Worm (Caenorhabditis elegans): Measurements from ENCODE around the gene rab-37.

Gene rab-37

DNA sequence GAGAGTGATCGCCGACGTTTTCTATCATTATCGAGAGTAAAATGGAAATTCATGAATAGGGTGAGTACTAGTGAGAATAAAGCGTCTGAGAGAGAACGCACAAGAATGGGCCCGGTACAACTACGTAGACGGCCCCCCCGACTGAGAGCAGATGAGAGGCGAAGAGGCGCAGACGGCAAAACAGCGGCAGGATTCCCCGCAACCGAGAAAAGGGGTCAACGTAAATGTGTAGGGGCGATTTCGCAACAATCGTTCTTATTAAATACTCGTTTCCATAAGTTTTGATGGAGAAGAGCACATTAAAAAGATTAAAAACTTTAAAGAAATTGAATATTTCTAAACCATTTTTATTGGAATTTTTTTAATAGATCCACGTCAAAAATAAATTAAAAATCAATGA, 21.0 kb downstream of the rab-37 start:
- TF ChIP-seq nhr-6 (tag; optimal IDR thresholded peaks at IDR 0.05) (no peak), rbr-2 (tag; optimal IDR thresholded peaks at IDR 0.05) (peak; percentile 22), hmg-1.1 (GFP tag; IDR thresholded peaks at IDR 0.05) (peak; percentile 52), daf-16 (GFP tag; optimal IDR thresholded peaks at IDR 0.05) (no peak), daf-16 (tag; optimal IDR thresholded peaks at IDR 0.05) (peak; percentile 7), lsy-2 (tag; optimal IDR thresholded peaks at IDR 0.05) (peak in 1 of 2 experiments; percentile 14), mes-2 (tag; optimal IDR thresholded peaks at IDR 0.05; ENCODE audit: poor library complexity, severe bottlenecking) (peak; percentile 6), set-16 (GFP tag; IDR thresholded peaks at IDR 0.05) (peak; percentile 45), hlh-11 (tag; optimal IDR thresholded peaks at IDR 0.05) (peak; percentile 33), mxl-3 (GFP tag; optimal IDR thresholded peaks at IDR 0.05) (no peak), snpc-4 (tag; optimal IDR thresholded peaks at IDR 0.05) (no peak), ceh-32 (tag; optimal IDR thresholded peaks at IDR 0.05; ENCODE audit: poor library complexity) (no peak)

DNA sequence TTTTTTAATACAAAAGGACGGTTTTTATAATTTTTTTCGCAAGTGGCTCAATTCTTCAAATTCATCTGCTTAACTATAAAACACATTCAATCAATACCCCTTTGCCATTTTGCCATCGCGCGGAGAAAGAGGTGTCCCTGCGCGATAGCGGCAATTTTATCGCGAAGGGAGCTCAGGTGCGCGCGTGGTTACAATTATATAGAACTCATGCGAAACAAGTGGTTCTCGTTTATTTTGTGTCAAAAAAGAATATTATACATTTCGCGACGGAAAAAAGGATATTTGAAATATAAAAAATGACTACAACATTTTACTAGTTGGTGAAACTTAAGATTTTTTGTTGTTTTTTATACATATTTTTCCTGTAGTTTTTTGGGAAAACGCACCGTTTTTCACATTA, 26.5 kb downstream of the rab-37 start:
- peak; percentile 100 for TF ChIP-seq mes-2 (tag; optimal IDR thresholded peaks at IDR 0.05; ENCODE audit: poor library complexity, severe bottlenecking)
- TF ChIP-seq ceh-82 (tag; optimal IDR thresholded peaks at IDR 0.05): peak; percentile 78
- peak; percentile 93 for TF ChIP-seq F44E2.7 (GFP tag; IDR thresholded peaks at IDR 0.05)
- TF ChIP-seq lin-29 (GFP tag; IDR thresholded peaks at IDR 0.05): peak; percentile 99
- peak; percentile 97 for TF ChIP-seq F10B5.3 (tag; optimal IDR thresholded peaks at IDR 0.05)
- peak; percentile 98 for TF ChIP-seq spr-1 (tag; optimal IDR thresholded peaks at IDR 0.05)
- TF ChIP-seq spr-3 (GFP tag; optimal IDR thresholded peaks at IDR 0.05): peak; percentile 98
- TF ChIP-seq lin-1 (GFP tag; IDR thresholded peaks at IDR 0.05): peak; percentile 97
- peak; percentile 97 for TF ChIP-seq nhr-48 (tag; optimal IDR thresholded peaks at IDR 0.05)
- TF ChIP-seq snpc-1.2 (GFP tag; IDR thresholded peaks at IDR 0.05): peak; percentile 62; the same call in 1 of the 2 replicates
- peak; percentile 99 for TF ChIP-seq vab-7 (GFP tag; IDR thresholded peaks at IDR 0.05)
- TF ChIP-seq nhr-42 (GFP tag; IDR thresholded peaks at IDR 0.05): peak; percentile 100
- peak; percentile 88 for TF ChIP-seq nhr-41 (GFP tag; IDR thresholded peaks at IDR 0.05)
- peak; percentile 98 for TF ChIP-seq nhr-6 (tag; optimal IDR thresholded peaks at IDR 0.05)
- peak; percentile 94 for TF ChIP-seq Y105C5A.15 (GFP tag; IDR thresholded peaks at IDR 0.05)
- TF ChIP-seq attf-4 (tag; optimal IDR thresholded peaks at IDR 0.05): no peak
- peak; percentile 44 for TF ChIP-seq lin-15B (tag; optimal IDR thresholded peaks at IDR 0.05)
- TF ChIP-seq fos-1 (tag; optimal IDR thresholded peaks at IDR 0.05): peak; percentile 99
- TF ChIP-seq aly-2 (tag; optimal IDR thresholded peaks at IDR 0.05): no peak
- TF ChIP-seq saeg-2 (GFP tag; IDR thresholded peaks at IDR 0.05): peak; percentile 99
- TF ChIP-seq lin-39 (tag; optimal IDR thresholded peaks at IDR 0.05): peak; percentile 87
- no peak for TF ChIP-seq daf-12 (tag; optimal IDR thresholded peaks at IDR 0.05)
- TF ChIP-seq php-3 (GFP tag; IDR thresholded peaks at IDR 0.05): peak; percentile 99
- peak; percentile 100 for TF ChIP-seq dve-1 (tag; optimal IDR thresholded peaks at IDR 0.05; ENCODE audit: insufficient read depth)
- peak; percentile 61 for TF ChIP-seq set-16 (GFP tag; IDR thresholded peaks at IDR 0.05)
- peak; percentile 100 for TF ChIP-seq mep-1 (tag; optimal IDR thresholded peaks at IDR 0.05)
- peak; percentile 98 for TF ChIP-seq nhr-11 (tag; optimal IDR thresholded peaks at IDR 0.05)
- peak; percentile 99 for TF ChIP-seq nhr-102 (tag; optimal IDR thresholded peaks at IDR 0.05)
- peak; percentile 97 for TF ChIP-seq tra-1 (GFP tag; IDR thresholded peaks at IDR 0.05)
- peak; percentile 4 for TF ChIP-seq R02D3.7 (tag; optimal IDR thresholded peaks at IDR 0.05)
- TF ChIP-seq zip-11 (GFP tag; IDR thresholded peaks at IDR 0.05): peak; percentile 68; the same call in 1 of the 2 replicates
- peak; percentile 88 for TF ChIP-seq dmd-8 (GFP tag; IDR thresholded peaks at IDR 0.05)
- TF ChIP-seq ceh-20 (GFP tag; IDR thresholded peaks at IDR 0.05): peak; percentile 98
- peak; percentile 96 for TF ChIP-seq Y5F2A.4 (GFP tag; optimal IDR thresholded peaks at IDR 0.05)
- TF ChIP-seq dmd-9 (GFP tag; IDR thresholded peaks at IDR 0.05): peak; percentile 89
- peak; percentile 94 for TF ChIP-seq nhr-237 (tag; optimal IDR thresholded peaks at IDR 0.05)
- TF ChIP-seq dmd-6 (GFP tag; IDR thresholded peaks at IDR 0.05): peak; percentile 99
- TF ChIP-seq T26A8.4 (GFP tag; IDR thresholded peaks at IDR 0.05): peak; percentile 100
- TF ChIP-seq zag-1 (tag; optimal IDR thresholded peaks at IDR 0.05): peak; percentile 98
- peak; percentile 83 for TF ChIP-seq unc-39 (tag; optimal IDR thresholded peaks at IDR 0.05)
- TF ChIP-seq dpl-1 (GFP tag; optimal IDR thresholded peaks at IDR 0.05): peak; percentile 77
- peak; percentile 60 for TF ChIP-seq F49E8.2 (tag; optimal IDR thresholded peaks at IDR 0.05; ENCODE audit: borderline replicate concordance)
